Worm (Caenorhabditis elegans) whole organism, young adult: ENCODE results near the gene otpl-7.

Source experiments
- B0261.1 ChIP-seq: sonication (generic microtip); optimal IDR thresholded peaks from 2 replicates; lab custom pipeline; 2016; ENCODE audit warnings: mild to moderate bottlenecking, missing genetic modification characterization, moderate library complexity, missing compliant biosample characterization
- D2030.7 ChIP-seq: fragments of 200-800 bp; sonication (Bioruptor generic); IDR thresholded peaks from 2 replicates; pipeline ENCODE4 v1.3.6; 2022; ENCODE audit warnings: missing genetic modification reagents, missing genetic modification characterization, missing compliant biosample characterization
- F10E7.11 ChIP-seq: sonication (generic microtip); optimal IDR thresholded peaks from 2 replicates; lab custom pipeline; 2017; ENCODE audit warnings: mild to moderate bottlenecking, missing genetic modification characterization, moderate library complexity, missing compliant biosample characterization
- F37B4.10 ChIP-seq: fragments of 200-800 bp; sonication (Bioruptor generic); IDR thresholded peaks from 2 replicates; pipeline ENCODE4 v1.3.6; 2022; ENCODE audit warnings: missing genetic modification characterization, missing compliant biosample characterization
- F52B5.7 ChIP-seq: sonication (generic microtip); optimal IDR thresholded peaks from 2 replicates; lab custom pipeline; 2016; ENCODE audit warnings: mild to moderate bottlenecking, missing genetic modification characterization, missing compliant biosample characterization
- F57A8.1 ChIP-seq: fragments of 200-800 bp; sonication (Bioruptor generic); optimal IDR thresholded peaks from 2 replicates; lab custom pipeline; 2018; ENCODE audit warnings: mild to moderate bottlenecking, missing genetic modification characterization, moderate library complexity, missing compliant biosample characterization
- Y53F4B.3 ChIP-seq: fragments of 200-800 bp; sonication (Bioruptor generic); IDR thresholded peaks from 2 replicates; pipeline ENCODE4 v1.3.6; 2022; ENCODE audit warnings: missing genetic modification reagents, missing genetic modification characterization, missing compliant biosample characterization
- Y53G8AR.9 ChIP-seq: fragments of 200-800 bp; sonication (Bioruptor generic); conservative IDR thresholded peaks from 2 replicates; pipeline ENCODE4 v1.3.6; 2022; ENCODE audit warnings: missing genetic modification reagents, missing genetic modification characterization, missing compliant biosample characterization
- Y56A3A.18 ChIP-seq: fragments of 200-800 bp; sonication (Bioruptor generic); IDR thresholded peaks from 2 replicates; pipeline ENCODE4 v1.3.6; 2022; ENCODE audit warnings: missing genetic modification reagents, missing genetic modification characterization, missing compliant biosample characterization
- Y67H2A.10 ChIP-seq: fragments of 200-800 bp; sonication (Bioruptor generic); conservative IDR thresholded peaks from 2 replicates; pipeline ENCODE4 v1.3.6; 2022; ENCODE audit warnings: missing genetic modification reagents, missing genetic modification characterization, missing compliant biosample characterization
- Y79H2A.3 ChIP-seq: fragments of 200-800 bp; sonication (Bioruptor generic); conservative IDR thresholded peaks from 2 replicates; pipeline ENCODE4 v1.3.6; 2022; ENCODE audit warnings: missing genetic modification reagents, missing genetic modification characterization, missing compliant biosample characterization
- attf-5 ChIP-seq: fragments of 200-800 bp; sonication (Bioruptor generic); optimal IDR thresholded peaks from 2 replicates; lab custom pipeline; 2018; ENCODE audit warnings: mild to moderate bottlenecking, missing genetic modification characterization, missing compliant biosample characterization
- ceh-40 ChIP-seq: fragments of 200-800 bp; sonication (Bioruptor generic); IDR thresholded peaks from 2 replicates; pipeline ENCODE4 v1.3.6; 2022; ENCODE audit warnings: missing genetic modification characterization, missing compliant biosample characterization
- chd-7 ChIP-seq: sonication (generic microtip); optimal IDR thresholded peaks from 2 replicates; lab custom pipeline; 2016; ENCODE audit warnings: mild to moderate bottlenecking, missing genetic modification characterization, moderate library complexity, missing compliant biosample characterization
- die-1 ChIP-seq: sonication (generic microtip); optimal IDR thresholded peaks from 2 replicates; lab custom pipeline; 2016; ENCODE audit warnings: missing genotype, mild to moderate bottlenecking, missing genetic modification characterization, missing compliant biosample characterization
- dox-1 ChIP-seq: fragments of 200-800 bp; sonication (Bioruptor generic); IDR thresholded peaks from 2 replicates; pipeline ENCODE4 v1.3.6; 2022; ENCODE audit warnings: missing genetic modification reagents, missing genetic modification characterization, missing compliant biosample characterization
- egl-18 ChIP-seq: fragments of 200-800 bp; sonication (Bioruptor generic); IDR thresholded peaks from 2 replicates; pipeline ENCODE4 v1.3.6; 2022; ENCODE audit warnings: missing genetic modification reagents, missing genetic modification characterization, missing compliant biosample characterization
- egl-44 ChIP-seq: fragments of 200-800 bp; sonication (Bioruptor generic); IDR thresholded peaks from 2 replicates; pipeline ENCODE4 v1.3.6; 2022; ENCODE audit warnings: missing genetic modification reagents, missing genetic modification characterization, missing compliant biosample characterization
- fkh-3 ChIP-seq: sonication (generic microtip); optimal IDR thresholded peaks from 2 replicates; lab custom pipeline; 2016; ENCODE audit warnings: mild to moderate bottlenecking, missing genetic modification characterization, missing compliant biosample characterization
- him-1 ChIP-seq: sonication (generic microtip); optimal IDR thresholded peaks from 2 replicates; lab custom pipeline; 2016; ENCODE audit warnings: missing genotype, missing genetic modification reagents, missing genetic modification characterization, missing compliant biosample characterization
- lag-1 ChIP-seq: fragments of 200-800 bp; sonication (Bioruptor generic); IDR thresholded peaks from 2 replicates; pipeline ENCODE4 v1.3.6; 2022; ENCODE audit warnings: missing genetic modification reagents, missing genetic modification characterization, missing compliant biosample characterization
- let-526 ChIP-seq: fragments of 200-800 bp; sonication (Bioruptor generic); IDR thresholded peaks from 2 replicates; pipeline ENCODE4 v1.3.6; 2022; ENCODE audit warnings: missing genetic modification reagents, missing genetic modification characterization, missing compliant biosample characterization
- let-607 ChIP-seq, 2 experiments: fragments of 200-800 bp in 1 of 2; sonication (Bioruptor generic) in 1 of 2; sonication (generic microtip) in 1 of 2; optimal IDR thresholded peaks; 2 replicates each; lab custom pipeline; 2016 to 2018; ENCODE audit warnings: mild to moderate bottlenecking in 2 of 2, missing compliant biosample characterization in 2 of 2, missing genetic modification characterization in 2 of 2, moderate library complexity in 2 of 2, missing genotype in 1 of 2
- lsl-1 ChIP-seq: fragments of 200-800 bp; sonication (Bioruptor generic); optimal IDR thresholded peaks from 2 replicates; lab custom pipeline; 2018; ENCODE audit warnings: mild to moderate bottlenecking, missing genetic modification characterization, moderate library complexity, missing compliant biosample characterization
- madf-6 ChIP-seq: fragments of 200-800 bp; sonication (Bioruptor generic); IDR thresholded peaks from 2 replicates; pipeline ENCODE4 v1.3.6; 2022; ENCODE audit warnings: missing genetic modification reagents, missing genetic modification characterization, missing compliant biosample characterization
- madf-8 ChIP-seq: fragments of 200-800 bp; sonication (Bioruptor generic); conservative IDR thresholded peaks from 2 replicates; pipeline ENCODE4 v1.3.6; 2022; ENCODE audit warnings: missing genetic modification reagents, missing genetic modification characterization, missing compliant biosample characterization
- nhr-120 ChIP-seq: fragments of 200-800 bp; sonication (Bioruptor generic); IDR thresholded peaks from 2 replicates; pipeline ENCODE4 v1.3.6; 2022; ENCODE audit warnings: missing genetic modification characterization, missing compliant biosample characterization
- nhr-179 ChIP-seq: sonication (generic microtip); optimal IDR thresholded peaks from 2 replicates; lab custom pipeline; 2016; ENCODE audit warnings: mild to moderate bottlenecking, missing genetic modification characterization, missing compliant biosample characterization
- nhr-90 ChIP-seq: sonication (generic microtip); optimal IDR thresholded peaks from 2 replicates; lab custom pipeline; 2016; ENCODE audit warnings: missing genotype, mild to moderate bottlenecking, missing genetic modification characterization, missing compliant biosample characterization
- pha-4 ChIP-seq: fragments of 150-350 bp; sonication (generic microtip); optimal IDR thresholded peaks from 2 replicates; lab custom pipeline; 2014; ENCODE audit warnings: missing biosample characterization, missing genetic modification reagents, missing genetic modification characterization
- rcor-1 ChIP-seq: fragments of 200-800 bp; sonication (Bioruptor generic); IDR thresholded peaks from 2 replicates; pipeline ENCODE4 v1.3.6; 2022; ENCODE audit warnings: missing genetic modification reagents, missing genetic modification characterization, missing compliant biosample characterization
- rec-8 ChIP-seq, 2 experiments: sonication (generic microtip); optimal IDR thresholded peaks; 2 replicates each; lab custom pipeline; 2016; ENCODE audit warnings: mild to moderate bottlenecking in 2 of 2, missing genetic modification characterization in 2 of 2, missing genetic modification reagents in 2 of 2, missing genotype in 2 of 2, missing biosample characterization in 1 of 2, missing compliant biosample characterization in 1 of 2, moderate library complexity in 1 of 2
- rpc-1 ChIP-seq, 2 experiments: fragments of 150-350 bp in 1 of 2; sonication (generic microtip) in 1 of 2; optimal IDR thresholded peaks; 2 replicates each; lab custom pipeline; 2014 to 2018; ENCODE audit warnings: missing biosample characterization in 1 of 2, missing genetic modification characterization in 1 of 2, missing genetic modification reagents in 1 of 2, missing genotype in 1 of 2
- sdz-38 ChIP-seq: sonication (generic microtip); optimal IDR thresholded peaks from 2 replicates; lab custom pipeline; 2016; ENCODE audit warnings: missing genotype, missing genetic modification characterization, missing compliant biosample characterization
- snpc-1.1 ChIP-seq: sonication (generic microtip); optimal IDR thresholded peaks from 2 replicates; lab custom pipeline; 2017; ENCODE audit warnings: missing genetic modification characterization, mild to moderate bottlenecking, missing compliant biosample characterization, antibody characterized with exemption, moderate library complexity, missing genotype, missing genetic modification reagents; ENCODE audit not compliant: insufficient read depth
- snpc-3.4 ChIP-seq: sonication (generic microtip); optimal IDR thresholded peaks from 2 replicates; lab custom pipeline; 2017; ENCODE audit warnings: missing genetic modification characterization, mild to moderate bottlenecking, missing compliant biosample characterization, antibody characterized with exemption, moderate library complexity, missing genotype, missing genetic modification reagents
- snpc-4 ChIP-seq, 5 experiments: fragments of 150-350 bp in 1 of 5; sonication (generic microtip) in 4 of 5; optimal IDR thresholded peaks; 2 replicates each; lab custom pipeline; 2014 to 2018; ENCODE audit warnings: missing genetic modification characterization in 5 of 5, missing biosample characterization in 3 of 5, antibody characterized with exemption in 2 of 5, mild to moderate bottlenecking in 2 of 5, missing compliant biosample characterization in 2 of 5, missing genotype in 2 of 5, moderate library complexity in 2 of 5, missing genetic modification reagents in 1 of 5
- sptf-2 ChIP-seq: fragments of 200-800 bp; sonication (Bioruptor generic); optimal IDR thresholded peaks from 2 replicates; lab custom pipeline; 2018; ENCODE audit warnings: mild to moderate bottlenecking, missing genetic modification characterization, missing compliant biosample characterization
- tbp1 ChIP-seq: fragments of 200-800 bp; sonication (Bioruptor generic); optimal IDR thresholded peaks from 2 replicates; lab custom pipeline; 2018; ENCODE audit warnings: mild to moderate bottlenecking, missing genetic modification characterization, missing compliant biosample characterization
- zfh-2 ChIP-seq: fragments of 200-800 bp; sonication (Bioruptor generic); conservative IDR thresholded peaks from 2 replicates; pipeline ENCODE4 v1.3.6; 2022; ENCODE audit warnings: missing genetic modification reagents, missing genetic modification characterization, missing compliant biosample characterization
- zim-3 ChIP-seq: sonication (generic microtip); optimal IDR thresholded peaks from 2 replicates; lab custom pipeline; 2017; ENCODE audit warnings: mild to moderate bottlenecking, missing genetic modification characterization, moderate library complexity, missing compliant biosample characterization
- ztf-25 ChIP-seq: fragments of 200-800 bp; sonication (Bioruptor generic); IDR thresholded peaks from 2 replicates; pipeline ENCODE4 v1.3.6; 2022; ENCODE audit warnings: missing genetic modification reagents, missing genetic modification characterization, missing compliant biosample characterization
- ztf-28 ChIP-seq: fragments of 200-800 bp; sonication (Bioruptor generic); IDR thresholded peaks from 2 replicates; pipeline ENCODE4 v1.3.6; 2022; ENCODE audit warnings: missing genetic modification reagents, missing genetic modification characterization, missing compliant biosample characterization

otpl-7 gene

ce11 chrV:8494260-8494939 is 26.9 kb upstream of the otpl-7 start, which contains the start of gene pxn-1:
Gene pxn-1, plus strand, starts transcription at chrV:8494889.
- no peak for TF ChIP-seq zim-3 (tag; lab: Kevin White, UChicago)
- TF ChIP-seq snpc-4 (GFP tag; optimal IDR thresholded peaks at IDR 0.05; lab: Kevin White, UChicago), result no peak
- no peak for TF ChIP-seq snpc-4 (tag; optimal IDR thresholded peaks at IDR 0.05; lab: Kevin White, UChicago)
- no peak for TF ChIP-seq sdz-38
- no peak for TF ChIP-seq Y67H2A.10 (GFP tag; lab: Robert Waterston, UW)
- no peak for TF ChIP-seq D2030.7 (GFP tag; lab: Robert Waterston, UW)
- no peak for TF ChIP-seq nhr-179
- no peak for TF ChIP-seq Y53G8AR.9 (GFP tag; lab: Robert Waterston, UW)
- no peak for TF ChIP-seq ceh-40 (GFP tag; lab: Robert Waterston, UW)
- TF ChIP-seq F37B4.10, result no peak
- TF ChIP-seq rec-8 (tag; optimal IDR thresholded peaks at IDR 0.05; lab: Kevin White, UChicago), result no peak

DNA sequence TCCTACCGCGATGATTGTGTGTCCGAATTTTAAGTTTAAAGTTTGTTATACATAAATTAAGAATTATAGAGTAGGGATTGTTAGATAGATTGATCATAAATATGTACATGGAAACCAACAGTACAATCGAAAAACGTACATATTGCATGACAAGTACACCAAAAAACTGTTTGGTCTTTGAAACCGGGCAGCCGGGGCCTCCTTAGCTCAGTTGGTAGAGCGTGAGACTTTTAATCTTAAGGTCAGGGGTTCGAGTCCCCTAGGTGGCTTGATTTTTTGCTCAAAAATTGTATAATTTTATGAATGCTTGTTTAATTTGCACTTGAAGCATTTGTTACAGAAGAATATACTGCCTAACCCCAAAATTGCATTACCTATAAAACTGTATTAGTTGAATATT is 26.2 kb upstream of the otpl-7 start:
- no peak for TF ChIP-seq let-526 (GFP tag; lab: Robert Waterston, UW)
- peak; percentile 71; the same call in 1 of the 2 replicates for TF ChIP-seq ztf-25 (GFP tag; lab: Robert Waterston, UW)
- no peak for TF ChIP-seq let-607 (tag; optimal IDR thresholded peaks at IDR 0.05; lab: Kevin White, UChicago)
- TF ChIP-seq nhr-90 (tag; lab: Kevin White, UChicago), result peak; percentile 56
- no peak for TF ChIP-seq lag-1 (GFP tag; lab: Robert Waterston, UW)
- TF ChIP-seq die-1 (tag; lab: Kevin White, UChicago), result peak; percentile 69
- TF ChIP-seq snpc-1.1 (tag; lab: Kevin White, UChicago), result peak; percentile 29
- TF ChIP-seq F57A8.1 (GFP tag; lab: Kevin White, UChicago), result peak; percentile 63
- TF ChIP-seq Y53F4B.3, result 0 out of 2 replicates have a peak, but pooled peaks have one; percentile 26
- TF ChIP-seq attf-5 (GFP tag; lab: Kevin White, UChicago), result peak; percentile 32
- peak; percentile 66 for TF ChIP-seq B0261.1 (tag; lab: Kevin White, UChicago)
- TF ChIP-seq lsl-1 (GFP tag; lab: Kevin White, UChicago), result peak; percentile 28
- peak; percentile 90 for TF ChIP-seq tbp1 (GFP tag; lab: Kevin White, UChicago)
- TF ChIP-seq him-1 (tag; lab: Kevin White, UChicago), result peak; percentile 56
- no peak for TF ChIP-seq madf-8 (GFP tag; lab: Robert Waterston, UW)
- TF ChIP-seq egl-18 (GFP tag; lab: Robert Waterston, UW), result no peak
- no peak for TF ChIP-seq zfh-2
- no peak for TF ChIP-seq ztf-28 (GFP tag; lab: Robert Waterston, UW)
- peak; percentile 48 for TF ChIP-seq rpc-1 (optimal IDR thresholded peaks at IDR 0.05; lab: Kevin White, UChicago)
- peak; percentile 78 for TF ChIP-seq rpc-1 (tag; optimal IDR thresholded peaks at IDR 0.05; lab: Kevin White, UChicago)
- no peak for TF ChIP-seq F37B4.10
- TF ChIP-seq sptf-2 (GFP tag; lab: Kevin White, UChicago), result peak; percentile 74
- TF ChIP-seq Y56A3A.18 (GFP tag; lab: Robert Waterston, UW), result no peak
- peak; percentile 52; the same call in 1 of the 2 replicates for TF ChIP-seq madf-6
- TF ChIP-seq F10E7.11 (tag; lab: Kevin White, UChicago), result no peak
- no peak for TF ChIP-seq F52B5.7 (tag; lab: Kevin White, UChicago)
- TF ChIP-seq egl-44 (GFP tag; lab: Robert Waterston, UW), result 0 out of 2 replicates have a peak, but pooled peaks have one; percentile 34
- no peak for TF ChIP-seq fkh-3 (tag; lab: Kevin White, UChicago)
- no peak for TF ChIP-seq pha-4 (tag; lab: Kevin White, UChicago)
- no peak for TF ChIP-seq snpc-4 (GFP tag; optimal IDR thresholded peaks at IDR 0.05; lab: Kevin White, UChicago)
- TF ChIP-seq snpc-4 (tag; optimal IDR thresholded peaks at IDR 0.05; lab: Kevin White, UChicago), result peak in 1 of 4 experiments; percentile 74
- 0 out of 2 replicates have a peak, but pooled peaks have one; percentile 19 for TF ChIP-seq Y79H2A.3
- TF ChIP-seq chd-7 (tag; lab: Kevin White, UChicago), result no peak
- peak; percentile 66 for TF ChIP-seq dox-1 (GFP tag; lab: Robert Waterston, UW)
- no peak for TF ChIP-seq nhr-120
- TF ChIP-seq ceh-40 (GFP tag; lab: Robert Waterston, UW), result peak; percentile 74; the same call in 1 of the 2 replicates
- TF ChIP-seq rcor-1 (GFP tag; lab: Robert Waterston, UW), result 0 out of 2 replicates have a peak, but pooled peaks have one; percentile 17
- TF ChIP-seq snpc-3.4 (tag; lab: Kevin White, UChicago), result peak; percentile 25
